Fruit fly (Drosophila melanogaster) ovary, adult (tissue): ENCODE measurements around the gene Tlk.
A peak's percentile ranks its signal among the peaks of the same experiment; 100 is the strongest.

Experiments used
- CG17801 ChIP-seq: fragments of 200-800 bp; optimal IDR thresholded peaks from 2 replicates; lab custom pipeline; 2019; ENCODE audit warnings: missing biosample characterization, mild to moderate bottlenecking, missing genetic modification characterization, moderate library complexity; ENCODE audit not compliant: partially characterized antibody

The Tlk gene

DNA sequence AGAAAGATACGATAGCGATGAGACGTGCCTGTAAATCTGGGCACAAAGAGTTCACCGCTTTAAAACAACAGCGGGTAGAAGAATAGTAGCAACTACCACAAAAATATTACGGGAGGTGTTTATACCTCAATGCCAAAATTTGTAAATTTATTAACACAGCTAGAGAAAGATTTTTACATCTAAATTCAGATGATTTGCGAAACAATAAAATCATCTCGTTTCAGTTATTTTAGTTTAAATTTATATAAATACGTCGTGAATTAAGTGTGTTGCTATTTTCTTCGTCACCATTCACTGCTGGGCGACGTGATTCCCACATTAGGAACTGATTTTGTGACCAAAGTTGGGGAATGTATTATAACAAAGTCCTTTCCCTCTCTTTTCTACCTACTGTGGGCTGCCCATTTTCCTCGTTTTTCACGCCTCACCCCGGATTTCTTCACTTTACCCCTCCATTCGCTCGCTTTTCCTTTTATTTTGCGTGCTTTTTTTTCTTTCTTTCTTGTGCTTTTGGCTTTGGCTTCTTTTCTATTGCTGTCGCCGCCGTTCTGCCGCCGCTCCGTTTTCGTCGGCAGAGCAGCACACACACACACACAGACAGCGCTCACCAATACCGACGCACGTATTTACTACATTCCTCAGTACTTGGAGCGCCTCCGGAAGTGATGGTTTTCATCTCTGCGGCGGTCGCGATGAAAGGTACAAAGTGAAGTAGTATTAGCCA is 19.5 kb downstream of the Tlk start:
- no peak for TF ChIP-seq CG17801 (GFP tag; lab: Kevin White, UChicago)

DNA sequence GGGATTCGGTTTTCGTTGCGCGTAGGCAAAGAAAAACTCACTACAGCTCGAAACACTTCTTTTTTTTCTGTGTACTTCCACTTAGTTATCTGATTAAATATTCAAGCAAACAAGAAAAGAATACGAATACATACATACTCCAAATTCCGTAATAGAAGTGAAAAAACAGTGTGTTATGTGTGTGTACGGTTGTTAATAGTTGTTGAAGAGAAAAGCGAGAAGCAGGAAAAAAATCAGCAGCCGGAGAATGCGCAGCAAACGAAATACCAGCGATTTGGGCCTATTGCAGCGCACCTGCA is 20.0 kb downstream of the Tlk start:
- no peak for TF ChIP-seq CG17801 (GFP tag; lab: Kevin White, UChicago)

DNA sequence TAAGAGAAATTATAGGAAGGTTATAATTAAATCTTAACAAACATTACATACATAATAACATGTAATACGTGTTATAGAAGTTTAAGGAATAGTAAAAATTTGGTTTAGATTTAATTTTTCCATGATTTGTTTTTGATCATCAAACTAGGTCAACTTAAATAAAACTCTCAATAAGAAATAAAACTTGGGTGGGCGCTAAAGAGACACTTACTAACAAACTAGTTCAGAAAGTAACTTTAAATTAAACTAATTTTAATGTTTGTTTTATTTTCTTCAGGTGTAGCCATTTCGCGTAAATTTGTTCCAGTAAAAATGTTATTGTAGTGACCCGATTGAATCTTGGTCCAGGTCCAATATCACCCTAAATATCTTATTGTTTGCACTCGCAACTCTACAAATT is 20.5 kb downstream of the Tlk start:
- TF ChIP-seq CG17801 (GFP tag; lab: Kevin White, UChicago): no peak

DNA sequence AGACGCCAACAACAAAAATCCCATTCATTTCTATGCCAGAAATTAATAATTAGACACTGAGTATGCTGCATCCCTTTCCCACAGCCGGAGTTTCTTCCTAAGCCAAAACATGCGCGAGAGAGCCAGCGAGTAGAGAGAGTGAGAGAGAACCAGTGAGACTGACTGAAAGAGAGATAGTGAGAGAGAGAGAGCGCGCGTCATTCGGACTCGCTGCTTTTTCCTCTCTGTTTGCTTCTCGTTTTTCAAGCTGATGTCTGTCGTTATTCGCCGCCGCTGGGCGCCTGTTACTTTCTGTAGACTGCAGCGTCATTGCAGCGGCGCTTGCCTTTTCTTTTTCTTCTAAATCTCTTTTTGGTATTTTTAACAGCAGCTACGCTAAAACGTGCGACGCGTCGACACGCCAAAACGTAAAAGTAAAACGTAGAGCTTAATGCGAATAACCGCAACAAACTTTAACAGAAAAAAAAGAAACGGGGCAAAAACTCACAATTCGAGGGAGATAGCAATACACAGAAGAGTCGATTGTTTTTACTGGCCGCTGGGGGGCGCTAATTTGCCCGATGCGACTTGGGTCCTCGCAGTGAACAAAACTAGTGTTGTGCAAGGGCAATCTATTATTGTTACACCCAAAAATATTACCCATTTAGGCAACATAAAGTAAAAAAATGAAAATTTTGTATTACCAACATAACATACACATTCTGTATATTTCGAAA is 21.1 kb downstream of the Tlk start:
- TF ChIP-seq CG17801 (GFP tag; lab: Kevin White, UChicago): peak; percentile 92

DNA sequence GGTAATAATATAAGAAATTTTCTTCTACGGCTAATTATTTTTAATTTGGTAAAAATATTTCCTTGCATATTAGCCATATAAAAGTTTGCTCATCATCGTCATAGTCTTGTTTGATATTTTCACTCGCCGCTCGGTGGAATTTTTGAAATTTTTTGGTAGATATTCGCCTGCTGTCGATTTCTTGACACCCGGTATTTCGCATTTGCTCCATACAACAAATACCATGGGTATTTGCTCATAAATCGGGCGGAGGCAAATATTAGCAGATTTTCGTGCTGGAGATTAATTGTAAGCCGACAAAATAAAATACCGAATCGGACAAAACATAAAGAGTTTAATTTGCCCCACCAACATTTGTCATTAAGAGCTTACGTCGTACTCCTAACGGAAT is 21.8 kb downstream of the Tlk start:
- no peak for TF ChIP-seq CG17801 (GFP tag; lab: Kevin White, UChicago)

DNA sequence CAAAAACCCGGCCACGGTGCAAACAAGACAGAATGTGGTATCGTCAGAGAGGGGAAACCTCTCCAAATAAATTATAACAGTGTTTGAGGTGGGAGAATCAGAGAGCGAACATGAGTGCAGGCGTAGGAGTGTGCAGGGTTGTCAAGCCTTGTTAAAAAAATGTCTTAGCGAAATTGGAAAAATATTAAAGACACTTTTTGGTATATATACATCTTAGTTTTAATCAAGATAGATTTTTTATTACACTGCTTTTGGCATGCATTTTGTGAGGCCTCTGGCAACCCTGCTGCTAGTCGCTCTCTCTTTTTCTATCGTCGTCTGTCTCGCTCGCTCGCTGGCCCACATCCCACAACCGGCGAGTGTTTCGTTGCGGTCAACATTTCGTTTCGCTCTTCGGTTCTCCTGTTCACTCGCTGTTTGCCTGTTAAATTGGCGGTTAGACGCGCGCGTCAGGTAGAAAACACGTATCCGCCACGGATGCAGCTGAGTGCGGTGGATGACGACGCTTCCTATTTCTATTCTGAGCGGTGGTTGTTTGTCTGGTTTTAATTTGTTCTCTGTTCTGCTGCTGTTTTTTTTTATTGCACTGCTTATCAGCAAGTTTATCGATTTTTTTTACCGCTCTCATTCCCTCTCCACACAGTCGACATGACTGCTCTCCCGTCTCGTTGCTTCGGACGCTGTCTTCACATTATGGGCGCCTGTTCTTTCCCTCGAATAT is 22.4 kb downstream of the Tlk start:
- TF ChIP-seq CG17801 (GFP tag; lab: Kevin White, UChicago): peak; percentile 100

DNA sequence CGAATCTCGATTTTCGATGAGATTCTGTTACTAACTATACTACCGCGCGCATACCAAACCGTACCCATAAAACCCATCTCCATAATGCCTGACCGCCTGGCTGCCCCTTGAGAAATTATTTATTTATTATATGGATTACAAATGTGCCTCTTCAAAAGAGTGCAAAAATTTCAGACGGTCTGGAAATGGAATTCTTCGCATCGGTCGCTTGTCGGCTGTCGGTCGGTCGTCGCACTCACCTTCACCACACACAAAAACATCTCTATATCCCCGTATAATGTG is 22.9 kb downstream of the Tlk start:
- TF ChIP-seq CG17801 (GFP tag; lab: Kevin White, UChicago): peak; percentile 67

DNA sequence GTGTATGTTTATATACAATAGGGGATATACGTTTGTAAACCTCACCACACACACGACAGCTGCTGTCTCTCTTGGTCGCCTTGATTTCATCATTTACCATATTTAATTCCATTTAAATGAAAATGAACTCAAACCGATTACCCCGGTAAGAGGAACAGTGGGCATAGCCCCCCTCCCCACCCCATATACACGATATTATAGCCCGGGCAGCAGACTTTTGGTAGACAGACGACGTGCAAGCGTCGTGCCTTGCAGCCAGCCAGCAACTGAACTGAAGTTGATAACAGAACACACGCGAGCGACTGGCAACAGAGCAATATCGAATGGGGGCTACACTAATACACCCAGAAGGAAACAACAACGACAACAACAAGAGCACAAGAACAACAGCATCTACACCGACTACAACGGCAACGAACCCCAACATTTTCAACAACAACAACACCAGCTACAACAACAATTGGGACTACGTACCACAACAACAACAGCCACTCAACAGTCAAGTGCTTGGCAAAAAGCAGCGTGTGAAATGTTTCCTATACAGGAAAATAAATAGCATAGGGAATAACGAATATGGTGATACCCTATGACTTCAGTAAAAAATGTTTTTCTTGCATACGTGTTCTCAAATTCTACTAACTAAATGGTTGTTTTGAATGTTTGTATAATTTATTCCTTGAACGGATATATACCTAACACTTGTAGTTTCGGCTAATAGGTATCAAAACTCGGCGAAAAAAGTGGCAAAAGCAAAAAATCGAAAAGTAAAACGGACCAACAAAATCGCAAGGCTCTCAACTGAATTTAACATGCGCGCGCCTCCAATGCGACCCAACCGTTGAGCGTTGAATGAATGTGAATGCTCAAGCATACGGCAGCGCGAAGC is 23.4 kb downstream of the Tlk start:
- peak; percentile 57 for TF ChIP-seq CG17801 (GFP tag; lab: Kevin White, UChicago)

DNA sequence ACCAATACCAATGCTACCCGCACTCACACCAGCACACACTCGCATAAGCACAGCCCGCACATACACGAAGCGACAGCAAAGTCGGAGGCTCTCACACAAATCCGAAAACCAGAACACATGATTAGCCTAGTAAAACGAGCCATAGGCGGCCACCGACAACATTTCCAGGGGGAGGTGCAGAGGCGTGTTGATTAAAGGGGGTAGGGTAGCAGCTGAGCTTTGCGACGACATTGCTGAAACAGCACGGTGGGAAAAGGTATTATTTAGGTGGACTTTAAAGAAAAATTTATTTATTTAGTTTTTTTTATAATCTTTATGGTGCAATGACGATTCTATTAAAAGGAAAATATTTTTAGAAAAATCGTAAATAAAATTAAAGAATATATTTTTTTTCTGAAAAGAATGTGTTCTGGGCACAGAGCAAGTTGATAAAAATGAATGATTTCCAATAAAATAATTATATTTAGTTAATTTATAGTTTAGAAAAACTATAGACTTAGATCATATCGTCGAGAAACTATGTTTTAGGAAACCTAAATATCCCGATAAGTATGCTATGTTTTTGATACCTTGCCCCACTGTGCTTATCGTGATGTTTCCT is 24.2 kb downstream of the Tlk start:
- TF ChIP-seq CG17801 (GFP tag; lab: Kevin White, UChicago): no peak

DNA sequence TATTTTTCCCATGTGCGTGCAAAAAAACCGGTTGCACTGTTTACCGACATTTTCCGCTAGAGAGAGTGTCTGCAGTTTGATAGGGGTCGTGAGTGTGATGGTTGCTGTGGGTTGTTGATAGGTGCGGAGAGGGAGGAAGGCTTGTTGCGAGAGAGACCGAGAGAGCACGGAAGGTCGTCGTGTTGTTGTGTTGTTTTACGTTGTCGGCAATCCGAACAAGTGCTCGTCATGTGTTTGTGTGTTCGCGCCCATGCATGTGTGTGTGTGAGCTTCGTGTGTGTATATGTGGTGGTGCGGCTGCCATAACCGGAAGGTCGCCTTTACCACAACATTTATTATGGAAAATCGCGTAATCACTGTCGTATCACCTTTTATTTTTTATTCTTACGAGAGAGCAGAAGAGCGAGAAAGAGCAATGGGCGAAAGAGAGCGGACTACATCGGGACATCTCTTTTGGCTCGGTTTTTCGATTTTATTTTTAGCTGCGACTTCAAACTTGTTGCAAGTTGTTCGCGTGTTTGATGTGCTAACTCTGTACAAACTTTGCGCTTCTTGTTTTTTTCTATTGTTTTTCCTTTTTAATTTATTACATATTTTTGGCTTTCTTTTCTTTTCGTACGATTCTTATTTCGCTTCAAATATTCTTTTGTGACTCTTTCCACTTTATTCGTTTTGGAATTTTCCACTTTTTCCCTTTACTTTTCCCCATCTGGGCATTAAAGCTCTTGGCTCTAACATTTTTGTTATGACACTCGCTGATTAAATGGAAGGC is 24.9 kb downstream of the Tlk start:
- TF ChIP-seq CG17801 (GFP tag; lab: Kevin White, UChicago): peak; percentile 79

DNA sequence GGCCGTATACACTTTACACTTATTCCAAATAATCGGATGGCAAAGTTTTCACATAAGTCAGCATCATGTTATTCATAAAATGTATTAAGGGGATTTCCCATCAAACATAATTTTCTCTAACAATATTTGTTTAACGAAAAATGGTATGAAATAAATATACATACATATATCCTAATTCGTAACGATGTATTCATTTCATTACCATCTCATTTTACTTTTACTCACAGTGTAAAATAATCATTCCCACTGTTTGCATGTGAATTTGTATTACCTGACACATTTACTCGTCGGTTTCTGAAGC is 25.4 kb downstream of the Tlk start:
- TF ChIP-seq CG17801 (GFP tag; lab: Kevin White, UChicago): no peak

DNA sequence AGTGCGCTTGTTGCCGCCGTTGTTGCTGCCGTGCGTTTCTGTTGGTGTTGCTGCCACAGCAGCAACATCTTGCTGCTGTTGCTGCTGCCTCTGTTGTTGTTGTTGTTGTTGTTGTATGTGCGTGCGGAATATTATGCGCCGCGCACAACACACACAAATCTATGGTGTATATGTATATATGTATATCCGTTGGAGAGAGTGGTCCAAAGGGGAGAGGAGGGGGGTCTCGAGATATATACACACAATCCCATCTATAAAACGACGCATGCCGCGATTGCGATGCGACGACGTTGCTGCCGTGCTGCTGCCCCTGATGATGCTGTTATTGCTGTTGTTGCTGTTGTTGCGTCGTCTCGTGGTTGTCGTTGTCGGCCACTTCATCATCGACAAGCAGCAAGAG is 27.1 kb downstream of the Tlk start:
- no peak for TF ChIP-seq CG17801 (GFP tag; lab: Kevin White, UChicago)

DNA sequence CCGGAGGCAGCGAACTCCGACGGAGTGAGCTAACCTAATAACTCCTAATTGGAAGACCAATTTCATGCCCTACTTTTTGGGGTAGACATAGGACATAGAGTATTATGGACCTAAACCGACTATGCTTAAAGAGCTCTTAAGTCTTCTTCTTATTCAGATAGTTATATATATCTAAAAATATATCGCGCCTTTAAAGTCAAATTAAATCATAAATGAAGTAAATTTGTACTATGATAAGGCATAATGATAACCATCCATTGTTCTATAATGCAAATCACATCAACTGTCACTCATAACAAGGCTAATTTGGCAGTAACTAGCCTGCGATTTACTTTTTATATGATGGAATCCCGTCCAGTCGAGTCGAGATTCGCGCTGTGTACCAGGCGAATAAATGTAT is 27.8 kb downstream of the Tlk start:
- TF ChIP-seq CG17801 (GFP tag; lab: Kevin White, UChicago): no peak

DNA sequence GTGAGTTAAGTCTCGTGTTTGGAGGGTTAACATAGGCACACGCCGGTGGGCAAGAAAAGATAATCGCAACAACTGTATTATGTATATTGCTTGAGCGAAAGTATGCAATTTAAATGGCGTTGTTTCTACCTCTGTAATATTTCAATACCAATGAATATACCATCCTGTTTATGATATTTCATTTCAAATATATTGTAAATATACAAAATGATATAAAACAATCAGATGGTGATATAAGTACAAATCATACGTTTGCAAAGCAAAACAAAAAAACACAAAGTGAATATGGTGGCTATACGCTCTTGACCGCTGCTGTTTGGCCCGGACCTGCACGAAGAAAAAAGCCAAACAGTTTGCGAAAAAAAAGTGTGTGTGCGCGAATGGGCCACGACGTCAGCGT is 28.4 kb downstream of the Tlk start:
- TF ChIP-seq CG17801 (GFP tag; lab: Kevin White, UChicago): peak; percentile 58
